Fruit fly (Drosophila melanogaster) whole organism, pupa: Measurements from ENCODE around the gene CG31223.

Experiments used
- CG10348 ChIP-seq: fragments of 200-800 bp; sonication (Bioruptor generic); IDR thresholded peaks from 2 replicates; pipeline ENCODE4 v1.3.6; 2022; ENCODE audit warnings: missing biosample characterization, missing genetic modification characterization
- CG12605 ChIP-seq: fragments of 200-800 bp; sonication (Bioruptor generic); IDR thresholded peaks from 2 replicates; pipeline ENCODE4 v1.3.6; 2022; ENCODE audit warnings: missing biosample characterization, missing genetic modification characterization
- CG13204 ChIP-seq: fragments of 200-800 bp; sonication (Bioruptor generic); optimal IDR thresholded peaks from 2 replicates; lab custom pipeline; 2018; ENCODE audit warnings: missing biosample characterization, mild to moderate bottlenecking, missing genetic modification characterization, moderate library complexity
- CG14655 ChIP-seq: fragments of 200-800 bp; sonication (Bioruptor generic); optimal IDR thresholded peaks from 3 replicates; lab custom pipeline; 2017; ENCODE audit warnings: mild to moderate bottlenecking, missing biosample characterization, missing genetic modification reagents, missing genetic modification characterization
- CG15710 ChIP-seq: fragments of 200-800 bp; sonication (Bioruptor generic); optimal IDR thresholded peaks from 2 replicates; lab custom pipeline; 2018; ENCODE audit warnings: missing biosample characterization, mild to moderate bottlenecking, missing genetic modification characterization, moderate library complexity
- CG17806 ChIP-seq: fragments of 200-800 bp; sonication (Bioruptor generic); optimal IDR thresholded peaks from 2 replicates; lab custom pipeline; 2018; ENCODE audit warnings: missing biosample characterization, mild to moderate bottlenecking, missing genetic modification characterization, moderate library complexity
- CG32121 ChIP-seq: fragments of 200-800 bp; sonication (Bioruptor generic); IDR thresholded peaks from 2 replicates; pipeline ENCODE4 v1.3.6; 2022; ENCODE audit warnings: missing biosample characterization, missing genetic modification characterization
- CG34367 ChIP-seq: fragments of 200-800 bp; sonication (Bioruptor generic); optimal IDR thresholded peaks from 2 replicates; lab custom pipeline; 2018; ENCODE audit warnings: missing biosample characterization, mild to moderate bottlenecking, missing genetic modification characterization
- CG4496 ChIP-seq: fragments of 200-800 bp; sonication (Bioruptor generic); IDR thresholded peaks from 3 replicates; pipeline ENCODE4 v1.3.6; 2022; ENCODE audit warnings: missing biosample characterization, missing genetic modification characterization
- CG8159 ChIP-seq: fragments of 200-800 bp; sonication (Bioruptor generic); optimal IDR thresholded peaks from 3 replicates; lab custom pipeline; 2018; ENCODE audit warnings: missing biosample characterization, mild to moderate bottlenecking, missing genetic modification characterization, moderate library complexity
- CG8301 ChIP-seq: fragments of 200-800 bp; sonication (Bioruptor generic); optimal IDR thresholded peaks from 2 replicates; lab custom pipeline; 2018; ENCODE audit warnings: missing biosample characterization, mild to moderate bottlenecking, missing genetic modification characterization
- CG9948 ChIP-seq: fragments of 200-800 bp; sonication (Bioruptor generic); optimal IDR thresholded peaks from 2 replicates; lab custom pipeline; 2018; ENCODE audit warnings: missing biosample characterization, mild to moderate bottlenecking, missing genetic modification characterization, moderate library complexity
- D1 ChIP-seq: fragments of 200-800 bp; sonication (Bioruptor generic); optimal IDR thresholded peaks from 2 replicates; lab custom pipeline; 2018; ENCODE audit warnings: missing biosample characterization, mild to moderate bottlenecking, missing genetic modification characterization, moderate library complexity
- EcR ChIP-seq: fragments of 200-800 bp; sonication (Bioruptor generic); optimal IDR thresholded peaks from 3 replicates; lab custom pipeline; 2019; ENCODE audit warnings: missing biosample characterization, missing genetic modification characterization, mild to moderate bottlenecking, moderate library complexity, missing genetic modification reagents
- Ets98B ChIP-seq: fragments of 200-800 bp; sonication (Bioruptor generic); IDR thresholded peaks from 2 replicates; pipeline ENCODE4 v1.3.6; 2022; ENCODE audit warnings: missing biosample characterization, missing genetic modification characterization
- Pif1A ChIP-seq: fragments of 200-800 bp; sonication (Bioruptor generic); optimal IDR thresholded peaks from 3 replicates; lab custom pipeline; 2016; ENCODE audit warnings: missing biosample characterization, missing genetic modification characterization
- Pif1B ChIP-seq: fragments of 200-800 bp; sonication (Bioruptor generic); optimal IDR thresholded peaks from 3 replicates; lab custom pipeline; 2016; ENCODE audit warnings: missing biosample characterization, missing genetic modification characterization
- Snoo ChIP-seq: fragments of 200-800 bp; sonication (Bioruptor generic); optimal IDR thresholded peaks from 3 replicates; lab custom pipeline; 2017; ENCODE audit warnings: missing biosample characterization, mild to moderate bottlenecking, missing genetic modification characterization, inconsistent platforms
- fd96Ca ChIP-seq: fragments of 200-800 bp; sonication (Bioruptor generic); IDR thresholded peaks from 3 replicates; pipeline ENCODE4 v1.3.6; 2022; ENCODE audit warnings: missing biosample characterization, missing genetic modification characterization
- gl ChIP-seq: fragments of 200-800 bp; sonication (Bioruptor generic); optimal IDR thresholded peaks from 2 replicates; lab custom pipeline; 2018; ENCODE audit warnings: missing biosample characterization, mild to moderate bottlenecking, missing genetic modification characterization
- rn ChIP-seq: fragments of 200-800 bp; sonication (Bioruptor generic); IDR thresholded peaks from 2 replicates; pipeline ENCODE4 v1.3.6; 2022; ENCODE audit warnings: missing biosample characterization, missing genetic modification characterization

The CG31223 gene

dm6 chr3R:20838787-20839186 is 7.9 kb downstream of the CG31223 start:
- TF ChIP-seq D1, result no peak
- TF ChIP-seq CG8301 (tag; lab: Kevin White, UChicago), result no peak
- no peak for TF ChIP-seq fd96Ca (GFP tag; lab: Robert Waterston, UW)
- TF ChIP-seq Pif1A (GFP tag; lab: Kevin White, UChicago), result no peak
- no peak for TF ChIP-seq CG8159 (tag; lab: Kevin White, UChicago)
- no peak for TF ChIP-seq Pif1B
- no peak for TF ChIP-seq CG32121 (GFP tag; lab: Robert Waterston, UW)
- no peak for TF ChIP-seq CG14655 (GFP tag; lab: Kevin White, UChicago)
- TF ChIP-seq CG34367 (tag; lab: Kevin White, UChicago), result no peak
- no peak for TF ChIP-seq rn (GFP tag; lab: Robert Waterston, UW)
- no peak for TF ChIP-seq CG9948 (tag; lab: Kevin White, UChicago)
- TF ChIP-seq CG10348, result no peak
- no peak for TF ChIP-seq Ets98B (GFP tag; lab: Robert Waterston, UW)
- no peak for TF ChIP-seq Snoo (tag; lab: Kevin White, UChicago)
- TF ChIP-seq CG17806 (tag; lab: Kevin White, UChicago), result no peak
- no peak for TF ChIP-seq CG4496 (GFP tag; lab: Robert Waterston, UW)
- no peak for TF ChIP-seq CG12605

DNA sequence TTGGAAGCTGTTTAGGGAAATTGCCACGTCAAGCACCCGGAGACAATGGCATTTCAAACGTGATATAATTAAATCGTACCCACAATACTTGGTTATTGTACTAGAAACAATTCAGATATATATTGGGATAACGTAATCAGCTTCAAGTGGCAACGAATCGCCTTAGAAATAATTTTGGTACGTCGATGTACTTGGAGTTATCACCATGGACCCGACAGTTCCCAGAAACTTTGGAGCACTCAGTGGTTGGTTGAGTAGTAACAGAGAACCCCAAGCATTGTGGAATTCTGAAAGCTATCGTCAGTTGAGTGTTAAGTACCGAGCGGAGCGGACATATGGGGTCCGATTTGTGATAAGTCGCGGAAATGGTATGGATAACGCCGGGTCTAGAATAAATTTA is 10.9 kb downstream of the CG31223 start, which contains the start of gene CG15695:
Gene CG15695, plus strand, starts transcription at position 301 of the 400 bp plus-strand sequence.
- no peak for TF ChIP-seq CG9948 (tag; lab: Kevin White, UChicago)
- no peak for TF ChIP-seq Pif1B
- no peak for TF ChIP-seq CG13204 (GFP tag; lab: Kevin White, UChicago)
- TF ChIP-seq Ets98B (GFP tag; lab: Robert Waterston, UW), result no peak
- no peak for TF ChIP-seq Snoo (tag; lab: Kevin White, UChicago)
- TF ChIP-seq gl (tag; lab: Kevin White, UChicago), result no peak
- no peak for TF ChIP-seq CG12605
- TF ChIP-seq EcR (GFP tag; lab: Kevin White, UChicago), result no peak
- no peak for TF ChIP-seq CG8159 (tag; lab: Kevin White, UChicago)
- TF ChIP-seq rn (GFP tag; lab: Robert Waterston, UW), result no peak
- TF ChIP-seq CG10348, result no peak
- no peak for TF ChIP-seq CG34367 (tag; lab: Kevin White, UChicago)
- no peak for TF ChIP-seq CG14655 (GFP tag; lab: Kevin White, UChicago)
- TF ChIP-seq CG8301 (tag; lab: Kevin White, UChicago), result no peak
- no peak for TF ChIP-seq CG15710 (tag; lab: Kevin White, UChicago)
- no peak for TF ChIP-seq D1
- TF ChIP-seq fd96Ca (GFP tag; lab: Robert Waterston, UW), result no peak
- no peak for TF ChIP-seq CG4496 (GFP tag; lab: Robert Waterston, UW)
- TF ChIP-seq CG32121 (GFP tag; lab: Robert Waterston, UW), result no peak
- TF ChIP-seq, all 21 proteins: peak for 0

DNA sequence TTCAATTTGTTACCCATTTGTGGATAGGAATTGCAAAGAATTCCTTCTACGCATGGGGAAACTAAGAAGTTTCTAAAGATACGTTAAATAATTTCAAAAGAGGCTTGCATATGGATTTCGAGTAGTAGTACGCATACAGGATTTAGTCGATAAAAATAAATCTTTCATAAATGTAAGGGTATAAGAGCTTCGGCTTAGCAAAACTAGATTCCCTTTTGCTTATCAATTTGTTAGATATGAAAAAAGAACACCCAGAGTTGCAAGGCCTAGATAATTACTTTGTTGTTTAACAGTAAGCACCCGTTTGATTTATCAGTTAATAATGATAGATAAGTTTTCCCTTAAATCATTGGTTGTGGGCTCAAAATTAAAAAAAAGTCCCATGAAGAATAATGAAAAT is 14.6 kb downstream of the CG31223 start:
- TF ChIP-seq CG32121 (GFP tag; lab: Robert Waterston, UW) (no peak), CG15710 (tag; lab: Kevin White, UChicago) (no peak), CG8301 (tag; lab: Kevin White, UChicago) (no peak), CG12605 (no peak), D1 (no peak)

- no peak for TF ChIP-seq gl (tag; lab: Kevin White, UChicago)
- TF ChIP-seq CG17806 (tag; lab: Kevin White, UChicago), result no peak
- TF ChIP-seq CG10348, result no peak
- no peak for TF ChIP-seq D1
- TF ChIP-seq, all 21 proteins: peak for 0
Observed at dm6 chr3R:20846316-20846715, 15.4 kb downstream of the CG31223 start.

DNA sequence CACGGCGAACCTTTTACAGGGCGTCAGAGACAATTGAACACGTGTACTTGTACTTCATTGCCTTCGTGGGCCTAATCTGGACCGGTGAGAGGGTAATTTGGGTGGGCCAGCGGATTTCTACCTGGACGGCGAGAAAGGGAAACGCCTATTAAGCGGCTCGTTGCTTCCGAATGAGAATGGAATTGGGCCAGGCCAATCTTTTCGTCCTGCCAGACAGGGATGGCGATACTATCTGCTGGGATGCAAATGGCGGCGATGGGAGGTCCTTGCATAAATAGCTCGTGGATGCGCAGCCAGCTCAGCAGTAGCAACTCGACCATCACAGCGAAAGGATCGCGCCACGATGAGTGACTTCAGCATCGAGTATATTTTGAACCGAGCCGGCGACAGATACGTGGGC is 15.8 kb downstream of the CG31223 start, which contains the start of gene CG15696:
Gene CG15696, plus strand, starts transcription at position 301 of the 400 bp plus-strand sequence.
- TF ChIP-seq CG15710 (tag; lab: Kevin White, UChicago) (no peak), CG32121 (GFP tag; lab: Robert Waterston, UW) (no peak), EcR (GFP tag; lab: Kevin White, UChicago) (no peak), Pif1B (no peak), CG14655 (GFP tag; lab: Kevin White, UChicago) (no peak), CG34367 (tag; lab: Kevin White, UChicago) (no peak), Ets98B (GFP tag; lab: Robert Waterston, UW) (no peak), Snoo (tag; lab: Kevin White, UChicago) (no peak), Pif1A (GFP tag; lab: Kevin White, UChicago) (no peak), CG13204 (GFP tag; lab: Kevin White, UChicago) (no peak), gl (tag; lab: Kevin White, UChicago) (no peak), CG10348 (no peak), CG4496 (GFP tag; lab: Robert Waterston, UW) (no peak), CG8159 (tag; lab: Kevin White, UChicago) (no peak), fd96Ca (GFP tag; lab: Robert Waterston, UW) (no peak), CG9948 (tag; lab: Kevin White, UChicago) (no peak), CG12605 (no peak), D1 (no peak), rn (GFP tag; lab: Robert Waterston, UW) (no peak), CG17806 (tag; lab: Kevin White, UChicago) (no peak)

DNA sequence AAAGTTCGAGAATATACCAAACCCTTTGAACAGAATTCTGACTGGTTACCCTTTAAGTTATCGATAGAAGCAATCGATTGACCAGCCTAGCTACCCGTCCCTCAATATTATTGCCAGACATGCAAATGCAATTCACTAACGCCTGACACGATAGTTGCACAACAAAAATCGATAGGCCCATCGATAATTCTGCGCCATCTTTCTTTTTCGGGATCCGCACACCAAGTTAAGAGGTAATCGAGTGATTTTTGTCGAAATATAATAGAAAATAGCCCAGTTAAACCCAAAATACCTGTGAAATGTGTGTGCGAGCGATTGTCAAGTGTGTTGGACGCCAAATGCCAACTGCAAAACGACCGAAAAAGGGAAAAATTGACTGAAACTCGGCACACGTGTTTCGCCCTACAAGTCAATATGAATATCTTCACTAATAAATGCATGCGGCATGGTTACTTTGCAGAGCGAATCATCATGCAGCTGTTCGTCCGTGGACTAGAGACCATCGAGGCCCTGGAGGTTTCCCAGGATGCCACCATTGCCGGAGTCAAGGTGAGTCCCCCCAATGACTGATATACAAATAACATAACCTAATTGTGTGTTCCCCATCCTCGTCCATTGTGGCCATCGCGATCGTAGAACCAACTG is 19.6 kb downstream of the CG31223 start, which contains the start of gene RpS30:
Gene RpS30, plus strand, starts transcription at position 122 of the 645 bp plus-strand sequence.
- peak; percentile 24 for TF ChIP-seq Snoo (tag; lab: Kevin White, UChicago)
- TF ChIP-seq EcR (GFP tag; lab: Kevin White, UChicago), result no peak
